Worm (Caenorhabditis elegans) whole organism, L2 larva: ENCODE measurements around the gene F11A5.5.

ENCODE experiments used
- C34F6.9 ChIP-seq: fragments of 150-350 bp; optimal IDR thresholded peaks from 2 replicates; lab custom pipeline; 2014; ENCODE audit warnings: missing biosample characterization, missing genetic modification characterization
- F13H6.1 ChIP-seq: sonication (generic microtip); optimal IDR thresholded peaks from 2 replicates; lab custom pipeline; 2016; ENCODE audit warnings: missing genetic modification characterization, missing compliant biosample characterization
- R02D3.7 ChIP-seq: fragments of 150-350 bp; optimal IDR thresholded peaks from 2 replicates; lab custom pipeline; 2014; ENCODE audit warnings: missing biosample characterization, missing genetic modification characterization
- Y55F3AM.14 ChIP-seq: fragments of 200-800 bp; sonication (Bioruptor generic); optimal IDR thresholded peaks from 2 replicates; lab custom pipeline; 2018; ENCODE audit warnings: mild to moderate bottlenecking, missing genetic modification characterization, missing compliant biosample characterization
- aly-2 ChIP-seq: fragments of 150-350 bp; optimal IDR thresholded peaks from 2 replicates; lab custom pipeline; 2014; ENCODE audit warnings: missing biosample characterization, missing genetic modification characterization
- ama-1 ChIP-seq: fragments of 150-350 bp; optimal IDR thresholded peaks from 2 replicates; lab custom pipeline; 2018; ENCODE audit warnings: inconsistent platforms
- blmp-1 ChIP-seq: sonication (generic microtip); optimal IDR thresholded peaks from 2 replicates; lab custom pipeline; 2017; ENCODE audit warnings: missing genetic modification characterization, mild to moderate bottlenecking, missing compliant biosample characterization, antibody characterized with exemption, moderate library complexity; ENCODE audit not compliant: insufficient read depth
- crh-2 ChIP-seq: sonication (generic microtip); optimal IDR thresholded peaks from 2 replicates; lab custom pipeline; 2017; ENCODE audit warnings: missing biosample characterization, missing genetic modification characterization
- dmd-4 ChIP-seq: sonication (generic microtip); optimal IDR thresholded peaks from 2 replicates; lab custom pipeline; 2017; ENCODE audit warnings: missing biosample characterization, missing genetic modification characterization
- egl-27 ChIP-seq: sonication (generic microtip); optimal IDR thresholded peaks from 3 replicates; lab custom pipeline; 2017; ENCODE audit warnings: missing biosample characterization, missing genetic modification reagents, missing genetic modification characterization
- fos-1 ChIP-seq: fragments of 150-350 bp; optimal IDR thresholded peaks from 2 replicates; lab custom pipeline; 2014; ENCODE audit warnings: missing biosample characterization, missing genetic modification characterization
- gmeb-1 ChIP-seq: fragments of 150-350 bp; optimal IDR thresholded peaks from 2 replicates; lab custom pipeline; 2014; ENCODE audit warnings: missing biosample characterization, missing genetic modification characterization
- lin-11 ChIP-seq: fragments of 150-350 bp; sonication (generic microtip); optimal IDR thresholded peaks from 2 replicates; lab custom pipeline; 2014; ENCODE audit warnings: missing biosample characterization, missing genetic modification characterization, inconsistent platforms, mixed read lengths
- lin-13 ChIP-seq: fragments of 150-350 bp; optimal IDR thresholded peaks from 2 replicates; lab custom pipeline; 2014; ENCODE audit warnings: missing biosample characterization, missing genetic modification reagents, missing genetic modification characterization
- lin-39 ChIP-seq: fragments of 150-350 bp; optimal IDR thresholded peaks from 2 replicates; lab custom pipeline; 2014; ENCODE audit warnings: missing biosample characterization, missing genetic modification reagents, missing genetic modification characterization
- lsy-2 ChIP-seq, 2 experiments: fragments of 150-350 bp in 1 of 2; sonication (generic microtip) in 1 of 2; optimal IDR thresholded peaks; 2 replicates each; lab custom pipeline; 2014 to 2017; ENCODE audit warnings: missing biosample characterization in 2 of 2, missing genetic modification characterization in 2 of 2
- nhr-10 ChIP-seq: sonication (generic microtip); optimal IDR thresholded peaks from 2 replicates; lab custom pipeline; 2017; ENCODE audit warnings: missing biosample characterization, missing genetic modification characterization
- nhr-11 ChIP-seq: fragments of 150-350 bp; optimal IDR thresholded peaks from 2 replicates; lab custom pipeline; 2014; ENCODE audit warnings: missing biosample characterization, missing genetic modification characterization
- nhr-12 ChIP-seq: fragments of 150-350 bp; optimal IDR thresholded peaks from 2 replicates; lab custom pipeline; 2014; ENCODE audit warnings: missing biosample characterization, missing genetic modification characterization
- nhr-129 ChIP-seq: fragments of 150-350 bp; optimal IDR thresholded peaks from 2 replicates; lab custom pipeline; 2014; ENCODE audit warnings: missing biosample characterization, missing genetic modification characterization
- nhr-23 ChIP-seq: fragments of 150-350 bp; optimal IDR thresholded peaks from 2 replicates; lab custom pipeline; 2014; ENCODE audit warnings: missing biosample characterization, missing genetic modification reagents, missing genetic modification characterization
- nhr-237 ChIP-seq: fragments of 150-350 bp; optimal IDR thresholded peaks from 2 replicates; lab custom pipeline; 2014; ENCODE audit warnings: missing biosample characterization, missing genetic modification characterization
- nhr-25 ChIP-seq: fragments of 150-350 bp; sonication (generic microtip); optimal IDR thresholded peaks from 3 replicates; lab custom pipeline; 2014; ENCODE audit warnings: missing biosample characterization, missing genetic modification characterization
- nhr-6 ChIP-seq: fragments of 150-350 bp; optimal IDR thresholded peaks from 2 replicates; lab custom pipeline; 2014; ENCODE audit warnings: missing biosample characterization, missing genetic modification characterization
- nhr-77 ChIP-seq: fragments of 150-350 bp; optimal IDR thresholded peaks from 2 replicates; lab custom pipeline; 2014; ENCODE audit warnings: missing biosample characterization, missing genetic modification characterization
- sem-4 ChIP-seq: fragments of 150-350 bp; optimal IDR thresholded peaks from 2 replicates; lab custom pipeline; 2014; ENCODE audit warnings: missing biosample characterization, missing genetic modification reagents, missing genetic modification characterization
- skn-1 ChIP-seq: sonication (generic microtip); optimal IDR thresholded peaks from 2 replicates; lab custom pipeline; 2017; ENCODE audit warnings: missing biosample characterization, missing genetic modification characterization
- sma-3 ChIP-seq: sonication (generic microtip); optimal IDR thresholded peaks from 2 replicates; lab custom pipeline; 2016; ENCODE audit warnings: missing genetic modification reagents, missing genetic modification characterization, missing compliant biosample characterization
- sma-9 ChIP-seq, 2 experiments: fragments of 150-350 bp in 1 of 2; sonication (generic microtip) in 1 of 2; optimal IDR thresholded peaks; 2 replicates each; lab custom pipeline; 2014 to 2016; ENCODE audit warnings: missing genetic modification characterization in 2 of 2, mild to moderate bottlenecking in 1 of 2, missing biosample characterization in 1 of 2, missing compliant biosample characterization in 1 of 2, missing genetic modification reagents in 1 of 2, moderate library complexity in 1 of 2
- snpc-4 ChIP-seq: fragments of 150-350 bp; optimal IDR thresholded peaks from 2 replicates; lab custom pipeline; 2014; ENCODE audit warnings: missing biosample characterization, missing genetic modification characterization
- unc-62 ChIP-seq: fragments of 150-350 bp; optimal IDR thresholded peaks from 2 replicates; lab custom pipeline; 2014; ENCODE audit warnings: missing biosample characterization, missing genetic modification reagents, missing genetic modification characterization
- zag-1 ChIP-seq: fragments of 150-350 bp; optimal IDR thresholded peaks from 2 replicates; lab custom pipeline; 2014; ENCODE audit warnings: missing biosample characterization, missing genetic modification characterization
- ztf-1 ChIP-seq: fragments of 200-800 bp; sonication (Bioruptor generic); conservative IDR thresholded peaks from 2 replicates; pipeline ENCODE4 v1.3.6; 2022; ENCODE audit warnings: missing genetic modification characterization, missing compliant biosample characterization
- ztf-11 ChIP-seq: sonication (generic microtip); optimal IDR thresholded peaks from 2 replicates; lab custom pipeline; 2017; ENCODE audit warnings: missing biosample characterization, missing genetic modification characterization
- ztf-4 ChIP-seq: fragments of 150-350 bp; optimal IDR thresholded peaks from 2 replicates; lab custom pipeline; 2014; ENCODE audit warnings: missing biosample characterization, missing genetic modification characterization

Gene F11A5.5

ce11 chrV:16229439-16229838 is 31.3 kb downstream of the F11A5.5 start:
- no peak for TF ChIP-seq lsy-2 (tag; optimal IDR thresholded peaks at IDR 0.05; lab: Kevin White, UChicago)
- TF ChIP-seq snpc-4 (tag; lab: Kevin White, UChicago): no peak
- TF ChIP-seq ztf-4 (tag; lab: Kevin White, UChicago): no peak
- TF ChIP-seq sem-4 (tag; lab: Kevin White, UChicago): no peak
- no peak for TF ChIP-seq R02D3.7 (tag; lab: Kevin White, UChicago)
- no peak for TF ChIP-seq nhr-237 (tag; lab: Kevin White, UChicago)
- TF ChIP-seq lin-11 (tag; lab: Kevin White, UChicago): no peak
- no peak for TF ChIP-seq nhr-23 (tag; lab: Kevin White, UChicago)

- TF ChIP-seq nhr-6 (no peak), ama-1 (lab: Kevin White, UChicago) (no peak), ztf-1 (GFP tag; lab: Robert Waterston, UW) (no peak)
These were observed 31.8 kb downstream of the F11A5.5 start, which contains the start of the genes F21H7.2 and F21H7.12 for ce11 chrV:16229896-16230295. Gene F21H7.2, minus strand, starts transcription at chrV:16229996. Gene F21H7.12, plus strand, starts transcription at chrV:16230165.

- TF ChIP-seq lsy-2 (tag; optimal IDR thresholded peaks at IDR 0.05; lab: Kevin White, UChicago) (no peak), fos-1 (tag; lab: Kevin White, UChicago) (peak; percentile 99), skn-1 (tag; lab: Kevin White, UChicago) (peak; percentile 10), sma-9 (GFP tag; optimal IDR thresholded peaks at IDR 0.05; lab: Kevin White, UChicago) (peak; percentile 56), sma-9 (tag; optimal IDR thresholded peaks at IDR 0.05; lab: Kevin White, UChicago) (no peak), gmeb-1 (tag; lab: Kevin White, UChicago) (peak; percentile 5)
These were observed 34.1 kb downstream of the F11A5.5 start, which contains the start of gene gst-22 for ce11 chrV:16232180-16232579. Gene gst-22, minus strand, starts transcription at chrV:16232282.

- TF ChIP-seq aly-2 (tag; lab: Kevin White, UChicago) (no peak), nhr-12 (tag; lab: Kevin White, UChicago) (no peak), nhr-77 (tag; lab: Kevin White, UChicago) (no peak), ztf-11 (tag; lab: Kevin White, UChicago) (no peak), ztf-1 (GFP tag; lab: Robert Waterston, UW) (no peak)
- TF ChIP-seq, all 48 proteins: peak for 0
These were observed 35.5 kb downstream of the F11A5.5 start, which contains the start of gene clec-233 for ce11 chrV:16233624-16234023. Gene clec-233, plus strand, starts transcription at chrV:16233924.

ce11 chrV:16235135-16235534 is 37.0 kb downstream of the F11A5.5 start, which contains the start of gene F21H7.3:
Gene F21H7.3, minus strand, starts transcription at chrV:16235235.
- no peak for TF ChIP-seq lin-11 (tag; lab: Kevin White, UChicago)
- no peak for TF ChIP-seq lsy-2 (tag; optimal IDR thresholded peaks at IDR 0.05; lab: Kevin White, UChicago)
- no peak for TF ChIP-seq lin-13 (GFP tag; lab: Kevin White, UChicago)
- TF ChIP-seq sem-4 (tag; lab: Kevin White, UChicago): no peak
- TF ChIP-seq egl-27: no peak
- TF ChIP-seq unc-62 (GFP tag; lab: Kevin White, UChicago): no peak
- no peak for TF ChIP-seq R02D3.7 (tag; lab: Kevin White, UChicago)
- no peak for TF ChIP-seq nhr-11 (tag; lab: Kevin White, UChicago)
- TF ChIP-seq nhr-6: no peak
- TF ChIP-seq nhr-23 (tag; lab: Kevin White, UChicago): no peak
- TF ChIP-seq zag-1: no peak
- TF ChIP-seq crh-2: no peak
- TF ChIP-seq F13H6.1: no peak
- no peak for TF ChIP-seq nhr-129
- TF ChIP-seq sma-9 (GFP tag; optimal IDR thresholded peaks at IDR 0.05; lab: Kevin White, UChicago): no peak
- no peak for TF ChIP-seq sma-9 (tag; optimal IDR thresholded peaks at IDR 0.05; lab: Kevin White, UChicago)
- TF ChIP-seq, all 48 proteins: peak for 0

- no peak for TF ChIP-seq nhr-6
- no peak for TF ChIP-seq Y55F3AM.14 (GFP tag; lab: Kevin White, UChicago)
- TF ChIP-seq zag-1: no peak
- no peak for TF ChIP-seq sma-3 (GFP tag; lab: Kevin White, UChicago)
- no peak for TF ChIP-seq C34F6.9 (tag; lab: Kevin White, UChicago)
- no peak for TF ChIP-seq fos-1 (tag; lab: Kevin White, UChicago)
- TF ChIP-seq skn-1 (tag; lab: Kevin White, UChicago): no peak
- no peak for TF ChIP-seq ama-1 (lab: Kevin White, UChicago)
- TF ChIP-seq egl-27: no peak
- TF ChIP-seq F13H6.1: no peak
- no peak for TF ChIP-seq nhr-10
- TF ChIP-seq blmp-1 (tag; lab: Kevin White, UChicago): no peak
- TF ChIP-seq lin-39 (tag; lab: Kevin White, UChicago): no peak
- TF ChIP-seq dmd-4: no peak
- TF ChIP-seq unc-62 (GFP tag; lab: Kevin White, UChicago): no peak
- TF ChIP-seq nhr-25 (tag; lab: Kevin White, UChicago): no peak
These were observed 37.5 kb downstream of the F11A5.5 start, which contains the start of gene srh-98 for ce11 chrV:16235647-16236046. Gene srh-98, minus strand, starts transcription at chrV:16235747.
